1 fruit fly cellular context compared by ENCODE assay signal in the genomic region with DNA sequence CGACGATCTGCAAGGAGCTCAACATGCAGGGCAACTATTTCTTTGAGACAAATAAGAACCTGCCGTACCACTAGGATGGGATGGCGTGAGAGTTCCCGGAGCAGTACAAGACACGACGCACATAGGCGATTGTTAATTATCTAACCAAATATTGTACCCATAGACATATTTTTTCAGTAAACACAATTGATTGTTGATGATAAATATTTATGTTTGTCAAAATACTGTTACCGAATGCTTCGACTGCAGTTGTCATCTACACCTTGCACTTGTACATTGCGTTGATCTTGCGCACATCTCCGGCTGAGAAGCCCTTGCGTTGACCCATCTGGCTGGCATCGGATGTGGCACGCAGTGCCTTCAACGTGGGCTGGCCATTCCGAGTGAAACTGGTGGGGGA.
TF ChIP-seq lines count a peak whose summit lies in the region.

No protein-coding gene starts in this region.

TF ChIP-seq in whole organism, embryonic, 481 proteins besides CTCF, POLR2A, EP300 and RAD21 (continued from another document):
- TF ChIP-seq CG6854 (GFP tag; optimal IDR thresholded peaks at IDR 0.05; lab: Kevin White, UChicago) (no peak), zfh2 (GFP tag; optimal IDR thresholded peaks at IDR 0.05; lab: Kevin White, UChicago) (no peak), CG14965 (GFP tag; optimal IDR thresholded peaks at IDR 0.05; lab: Kevin White, UChicago; ENCODE audit: borderline replicate concordance) (no peak), gsb-n (tag; optimal IDR thresholded peaks at IDR 0.05; lab: Kevin White, UChicago) (peak; percentile 48), repo (GFP tag; optimal IDR thresholded peaks at IDR 0.05; lab: Kevin White, UChicago) (no peak), ro (GFP tag; IDR thresholded peaks at IDR 0.05; lab: Robert Waterston, UW) (no peak), lbe (GFP tag; optimal IDR thresholded peaks at IDR 0.05; lab: Kevin White, UChicago) (no peak), nerfin-1 (tag; optimal IDR thresholded peaks at IDR 0.05; lab: Kevin White, UChicago) (peak; percentile 57), Tbp (GFP tag; optimal IDR thresholded peaks at IDR 0.05; lab: Kevin White, UChicago) (no peak), Xbp1 (GFP tag; optimal IDR thresholded peaks at IDR 0.05; lab: Kevin White, UChicago) (no peak), CG7556 (GFP tag; optimal IDR thresholded peaks at IDR 0.05; lab: Kevin White, UChicago) (no peak), ac (GFP tag; optimal IDR thresholded peaks at IDR 0.05; lab: Kevin White, UChicago) (peak; percentile 18), CG4404 (GFP tag; IDR thresholded peaks at IDR 0.05; lab: Robert Waterston, UW) (no peak), Hand (GFP tag; optimal IDR thresholded peaks at IDR 0.05; lab: Kevin White, UChicago) (no peak), Scr (GFP tag; IDR thresholded peaks at IDR 0.05; lab: Robert Waterston, UW; ENCODE audit: partially characterized antibody) (no peak), CG6765 (GFP tag; optimal IDR thresholded peaks at IDR 0.05; lab: Kevin White, UChicago) (no peak), Dbx (GFP tag; IDR thresholded peaks at IDR 0.05; lab: Robert Waterston, UW) (no peak), E2f1 (GFP tag; IDR thresholded peaks at IDR 0.05; lab: Robert Waterston, UW) (no peak), hth (optimal IDR thresholded peaks at IDR 0.05; lab: Kevin White, UChicago) (no peak), ash1 (GFP tag; optimal IDR thresholded peaks at IDR 0.05; lab: Kevin White, UChicago) (no peak), CG31224 (GFP tag; IDR thresholded peaks at IDR 0.05; lab: Robert Waterston, UW) (no peak), fd102C (GFP tag; optimal IDR thresholded peaks at IDR 0.05; lab: Kevin White, UChicago) (no peak), CG6175 (GFP tag; IDR thresholded peaks at IDR 0.05; lab: Robert Waterston, UW) (no peak), CG17568 (GFP tag; optimal IDR thresholded peaks at IDR 0.05; lab: Kevin White, UChicago) (peak; percentile 27), CG10209 (GFP tag; optimal IDR thresholded peaks at IDR 0.05; lab: Kevin White, UChicago) (peak; percentile 4), Elba2 (GFP tag; optimal IDR thresholded peaks at IDR 0.05; lab: Kevin White, UChicago) (no peak), CG9817 (tag; optimal IDR thresholded peaks at IDR 0.05; lab: Kevin White, UChicago) (no peak), fu2 (GFP tag; optimal IDR thresholded peaks at IDR 0.05; lab: Kevin White, UChicago) (no peak), ewg (GFP tag; optimal IDR thresholded peaks at IDR 0.05; lab: Kevin White, UChicago) (no peak), CG16815 (GFP tag; optimal IDR thresholded peaks at IDR 0.05; lab: Kevin White, UChicago) (no peak), sens-2 (GFP tag; IDR thresholded peaks at IDR 0.05; lab: Robert Waterston, UW) (no peak), CG7963 (GFP tag; IDR thresholded peaks at IDR 0.05; lab: Robert Waterston, UW; ENCODE audit: partially characterized antibody) (no peak), gsb (GFP tag; IDR thresholded peaks at IDR 0.05; lab: Robert Waterston, UW) (no peak), pum (GFP tag; optimal IDR thresholded peaks at IDR 0.05; lab: Kevin White, UChicago) (no peak), CG16863 (GFP tag; optimal IDR thresholded peaks at IDR 0.05; lab: Kevin White, UChicago) (no peak), CG2202 (tag; optimal IDR thresholded peaks at IDR 0.05; lab: Kevin White, UChicago) (peak; percentile 78), pfk (GFP tag; optimal IDR thresholded peaks at IDR 0.05; lab: Kevin White, UChicago) (no peak), CG12391 (tag; optimal IDR thresholded peaks at IDR 0.05; lab: Kevin White, UChicago) (no peak), ATbp (GFP tag; optimal IDR thresholded peaks at IDR 0.05; lab: Kevin White, UChicago) (peak; percentile 76), luna (GFP tag; optimal IDR thresholded peaks at IDR 0.05; lab: Kevin White, UChicago) (no peak), Nf-YA (GFP tag; IDR thresholded peaks at IDR 0.05; lab: Robert Waterston, UW) (no peak), CG13894 (tag; optimal IDR thresholded peaks at IDR 0.05; lab: Kevin White, UChicago) (no peak), Med (GFP tag; lab: Kevin White, UChicago) (no peak), CG13624 (GFP tag; optimal IDR thresholded peaks at IDR 0.05; lab: Kevin White, UChicago) (no peak), CG1647 (GFP tag; optimal IDR thresholded peaks at IDR 0.05; lab: Kevin White, UChicago) (no peak), ftz-f1 (GFP tag; optimal IDR thresholded peaks at IDR 0.05; lab: Kevin White, UChicago) (no peak), CG2129 (GFP tag; IDR thresholded peaks at IDR 0.05; lab: Robert Waterston, UW; ENCODE audit: partially characterized antibody) (no peak), BtbVII (GFP tag; optimal IDR thresholded peaks at IDR 0.05; lab: Kevin White, UChicago) (no peak), vvl (GFP tag; IDR thresholded peaks at IDR 0.05; lab: Robert Waterston, UW) (no peak), sug (tag; optimal IDR thresholded peaks at IDR 0.05; lab: Kevin White, UChicago) (no peak), CG6654 (GFP tag; optimal IDR thresholded peaks at IDR 0.05; lab: Kevin White, UChicago) (no peak), CG10565 (GFP tag; optimal IDR thresholded peaks at IDR 0.05; lab: Kevin White, UChicago) (no peak), peb (GFP tag; IDR thresholded peaks at IDR 0.05; lab: Robert Waterston, UW) (no peak), CG12942 (GFP tag; optimal IDR thresholded peaks at IDR 0.05; lab: Kevin White, UChicago) (no peak), CG4328 (GFP tag; optimal IDR thresholded peaks at IDR 0.05; lab: Kevin White, UChicago) (peak; percentile 27), CG13424 (tag; optimal IDR thresholded peaks at IDR 0.05; lab: Kevin White, UChicago) (peak; percentile 28), Ptx1 (GFP tag; IDR thresholded peaks at IDR 0.05; lab: Robert Waterston, UW) (no peak), Awh (GFP tag; IDR thresholded peaks at IDR 0.05; lab: Robert Waterston, UW) (0 out of 2 replicates have a peak, but pooled peaks have one; percentile 28), ap (GFP tag; IDR thresholded peaks at IDR 0.05; lab: Robert Waterston, UW) (no peak), CG4707 (GFP tag; optimal IDR thresholded peaks at IDR 0.05; lab: Kevin White, UChicago) (peak; percentile 56), vfl (GFP tag; optimal IDR thresholded peaks at IDR 0.05; lab: Kevin White, UChicago) (no peak), CkIIα-i1 (GFP tag; IDR thresholded peaks at IDR 0.05; lab: Robert Waterston, UW) (no peak), crol (GFP tag; IDR thresholded peaks at IDR 0.05; lab: Robert Waterston, UW) (no peak), CG15514 (GFP tag; optimal IDR thresholded peaks at IDR 0.05; lab: Kevin White, UChicago) (no peak), sisA (GFP tag; IDR thresholded peaks at IDR 0.05; lab: Robert Waterston, UW) (no peak), phol (tag; optimal IDR thresholded peaks at IDR 0.05; lab: Kevin White, UChicago) (no peak), Hr39 (optimal IDR thresholded peaks at IDR 0.05; lab: Kevin White, UChicago) (no peak), CG31365 (tag; optimal IDR thresholded peaks at IDR 0.05; lab: Kevin White, UChicago) (peak; percentile 48), insv (GFP tag; optimal IDR thresholded peaks at IDR 0.05; lab: Kevin White, UChicago) (no peak), ham (GFP tag; IDR thresholded peaks at IDR 0.05; lab: Robert Waterston, UW) (no peak), CG15073 (GFP tag; optimal IDR thresholded peaks at IDR 0.05; lab: Kevin White, UChicago) (no peak), CG31441 (GFP tag; IDR thresholded peaks at IDR 0.05; lab: Robert Waterston, UW) (peak; percentile 58; the same call in 1 of the 2 replicates), CG6791 (GFP tag; IDR thresholded peaks at IDR 0.05; lab: Robert Waterston, UW; ENCODE audit: partially characterized antibody) (no peak), mirr (GFP tag; optimal IDR thresholded peaks at IDR 0.05; lab: Kevin White, UChicago) (no peak), jing (GFP tag; optimal IDR thresholded peaks at IDR 0.05; lab: Kevin White, UChicago) (no peak), CG17361 (GFP tag; IDR thresholded peaks at IDR 0.05; lab: Robert Waterston, UW) (0 out of 3 replicates have a peak, but pooled peaks have one; percentile 13), Kr (GFP tag; optimal IDR thresholded peaks at IDR 0.05; lab: Kevin White, UChicago) (no peak), CG5953 (GFP tag; IDR thresholded peaks at IDR 0.05; lab: Robert Waterston, UW) (no peak), CG12071 (GFP tag; optimal IDR thresholded peaks at IDR 0.05; lab: Kevin White, UChicago) (peak; percentile 47), CG15601 (tag; optimal IDR thresholded peaks at IDR 0.05; lab: Kevin White, UChicago) (peak; percentile 83), Chrac-16 (GFP tag; optimal IDR thresholded peaks at IDR 0.05; lab: Kevin White, UChicago) (no peak), CG18619 (GFP tag; optimal IDR thresholded peaks at IDR 0.05; lab: Kevin White, UChicago) (no peak), CG4360 (GFP tag; IDR thresholded peaks at IDR 0.05; lab: Robert Waterston, UW) (no peak), CG10431 (GFP tag; optimal IDR thresholded peaks at IDR 0.05; lab: Kevin White, UChicago) (peak; percentile 62), Nf-YB (GFP tag; optimal IDR thresholded peaks at IDR 0.05; lab: Kevin White, UChicago) (peak; percentile 18), da (GFP tag; optimal IDR thresholded peaks at IDR 0.05; lab: Kevin White, UChicago) (no peak), CG8290 (GFP tag; optimal IDR thresholded peaks at IDR 0.05; lab: Kevin White, UChicago) (no peak), CG8290 (tag; optimal IDR thresholded peaks at IDR 0.05; lab: Kevin White, UChicago) (no peak), odd (GFP tag; optimal IDR thresholded peaks at IDR 0.05; lab: Kevin White, UChicago) (peak; percentile 37), onecut (GFP tag; IDR thresholded peaks at IDR 0.05; lab: Robert Waterston, UW) (no peak), corto (GFP tag; optimal IDR thresholded peaks at IDR 0.05; lab: Kevin White, UChicago) (no peak), CG10321 (GFP tag; IDR thresholded peaks at IDR 0.05; lab: Robert Waterston, UW) (no peak), oc (tag; optimal IDR thresholded peaks at IDR 0.05; lab: Kevin White, UChicago) (peak; percentile 23), Drgx (GFP tag; IDR thresholded peaks at IDR 0.05; lab: Robert Waterston, UW) (no peak), pan (optimal IDR thresholded peaks at IDR 0.05; lab: Kevin White, UChicago) (no peak), pan (GFP tag; optimal IDR thresholded peaks at IDR 0.05 in 1 of 2, IDR thresholded peaks at IDR 0.05 in 1 of 2) (no peak), CG7271 (tag; optimal IDR thresholded peaks at IDR 0.05; lab: Kevin White, UChicago) (peak; percentile 34)
